Worm (Caenorhabditis elegans): Measurements from ENCODE around the gene tth-1.

DNA sequence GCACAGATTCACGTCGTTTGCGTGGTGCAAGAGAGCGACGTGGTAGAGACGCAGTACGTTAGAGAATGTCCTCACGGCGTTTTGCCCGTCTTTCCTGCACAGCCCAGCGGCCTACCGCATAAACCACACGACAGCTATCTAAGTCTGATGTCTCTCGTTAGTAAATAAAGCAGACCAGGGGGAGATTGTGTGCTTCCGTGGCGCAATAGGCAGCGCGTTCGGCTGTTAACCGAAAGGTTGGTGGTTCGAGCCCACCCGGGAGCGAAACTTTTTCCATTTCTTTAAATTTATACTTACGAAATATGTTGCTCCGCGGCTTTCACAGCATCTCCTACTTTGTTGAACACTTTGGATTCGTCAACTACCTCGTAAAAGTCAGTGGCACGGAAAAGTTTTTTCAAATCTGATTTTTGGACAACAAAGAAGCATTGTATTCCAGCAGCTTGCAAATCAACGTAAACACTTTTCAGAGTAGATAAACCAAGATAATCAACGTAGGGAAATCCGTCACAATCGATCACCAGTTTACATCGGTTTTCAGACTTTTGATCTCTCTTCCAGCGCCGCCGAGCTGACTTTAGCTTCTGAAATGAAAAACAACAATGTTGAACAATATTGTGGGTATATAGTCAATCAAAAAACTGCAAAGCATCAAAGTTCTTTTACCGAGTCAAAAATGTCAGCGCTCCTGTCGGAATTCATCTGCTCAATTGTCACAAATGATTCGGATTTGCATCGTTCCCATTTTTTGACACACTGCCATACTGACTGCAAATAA lies 19.0 kb downstream of the tth-1 start:
- TF ChIP-seq elt-3 (tag; optimal IDR thresholded peaks at IDR 0.05) (peak in 3 of 6 experiments; percentile 4 to 83 (median 39)), lsy-2 (tag; optimal IDR thresholded peaks at IDR 0.05) (peak; percentile 81 to 83)

Data from whole organism, L1 larva.